Worm (Caenorhabditis elegans) whole organism, L3 larva: ENCODE measurements around the gene col-107.

Experiments
- R02D3.7 ChIP-seq: fragments of 150-350 bp; optimal IDR thresholded peaks from 2 replicates; lab custom pipeline; 2014; ENCODE audit warnings: missing biosample characterization, missing genetic modification characterization
- ZK546.5 ChIP-seq: sonication (generic microtip); optimal IDR thresholded peaks from 2 replicates; lab custom pipeline; 2017; ENCODE audit warnings: missing biosample characterization, missing genetic modification characterization
- aly-2 ChIP-seq: fragments of 150-350 bp; optimal IDR thresholded peaks from 2 replicates; lab custom pipeline; 2014; ENCODE audit warnings: missing biosample characterization, missing genetic modification characterization
- ama-1 ChIP-seq: fragments of 150-350 bp; optimal IDR thresholded peaks from 2 replicates; lab custom pipeline; 2018
- ceh-16 ChIP-seq: sonication (generic microtip); optimal IDR thresholded peaks from 2 replicates; lab custom pipeline; 2017; ENCODE audit warnings: missing biosample characterization, missing genetic modification characterization
- ceh-28 ChIP-seq: fragments of 150-350 bp; optimal IDR thresholded peaks from 2 replicates; lab custom pipeline; 2014; ENCODE audit warnings: missing biosample characterization, missing genetic modification reagents, missing genetic modification characterization
- ceh-82 ChIP-seq: fragments of 150-350 bp; optimal IDR thresholded peaks from 2 replicates; lab custom pipeline; 2014; ENCODE audit warnings: missing biosample characterization, missing genetic modification characterization
- ceh-9 ChIP-seq: sonication (generic microtip); optimal IDR thresholded peaks from 2 replicates; lab custom pipeline; 2018; ENCODE audit warnings: missing biosample characterization, missing genetic modification characterization
- daf-12 ChIP-seq: fragments of 150-350 bp; optimal IDR thresholded peaks from 2 replicates; lab custom pipeline; 2014; ENCODE audit warnings: missing biosample characterization, missing genetic modification reagents, missing genetic modification characterization
- egl-27 ChIP-seq: sonication (generic microtip); optimal IDR thresholded peaks from 4 replicates; lab custom pipeline; 2017; ENCODE audit warnings: missing biosample characterization, missing genetic modification reagents, missing genetic modification characterization
- egl-5 ChIP-seq: fragments of 150-350 bp; optimal IDR thresholded peaks from 2 replicates; lab custom pipeline; 2017; ENCODE audit warnings: missing biosample characterization, missing genetic modification reagents, missing genetic modification characterization, inconsistent platforms
- elt-1 ChIP-seq: fragments of 150-350 bp; optimal IDR thresholded peaks from 2 replicates; lab custom pipeline; 2014; ENCODE audit warnings: missing biosample characterization, missing genetic modification characterization
- elt-2 ChIP-seq: sonication (generic microtip); optimal IDR thresholded peaks from 2 replicates; lab custom pipeline; 2016; ENCODE audit warnings: missing genetic modification reagents, mild to moderate bottlenecking, missing genetic modification characterization, missing compliant biosample characterization
- elt-3 ChIP-seq, 3 experiments: fragments of 150-350 bp in 1 of 3; sonication (generic microtip) in 2 of 3; optimal IDR thresholded peaks; 2 replicates in 2 of 3; 4 replicates in 1 of 3; lab custom pipeline; 2014 to 2017; ENCODE audit warnings: missing biosample characterization in 3 of 3, missing genetic modification characterization in 3 of 3
- eor-1 ChIP-seq, 2 experiments: fragments of 150-350 bp; optimal IDR thresholded peaks; 2 replicates each; lab custom pipeline; 2014 to 2018; ENCODE audit warnings: missing biosample characterization in 2 of 2, missing genetic modification characterization in 2 of 2
- fkh-10 ChIP-seq: sonication (generic microtip); optimal IDR thresholded peaks from 2 replicates; lab custom pipeline; 2017; ENCODE audit warnings: missing biosample characterization, missing genetic modification reagents, missing genetic modification characterization
- fkh-2 ChIP-seq: fragments of 150-350 bp; optimal IDR thresholded peaks from 2 replicates; lab custom pipeline; 2014; ENCODE audit warnings: missing biosample characterization, missing genetic modification reagents, missing genetic modification characterization
- fos-1 ChIP-seq: fragments of 150-350 bp; optimal IDR thresholded peaks from 2 replicates; lab custom pipeline; 2014; ENCODE audit warnings: missing biosample characterization, missing genetic modification characterization
- hmg-11 ChIP-seq: sonication (generic microtip); optimal IDR thresholded peaks from 2 replicates; lab custom pipeline; 2016; ENCODE audit warnings: missing genetic modification characterization, missing compliant biosample characterization
- jun-1 ChIP-seq: fragments of 150-350 bp; optimal IDR thresholded peaks from 2 replicates; lab custom pipeline; 2014; ENCODE audit warnings: missing biosample characterization, missing genetic modification reagents, missing genetic modification characterization
- lin-15B ChIP-seq: fragments of 150-350 bp; optimal IDR thresholded peaks from 2 replicates; lab custom pipeline; 2014; ENCODE audit warnings: missing biosample characterization, missing genetic modification characterization
- lin-39 ChIP-seq: fragments of 150-350 bp; optimal IDR thresholded peaks from 2 replicates; lab custom pipeline; 2018; ENCODE audit warnings: missing biosample characterization, missing genetic modification reagents, missing genetic modification characterization
- lsy-12 ChIP-seq: sonication (generic microtip); optimal IDR thresholded peaks from 2 replicates; lab custom pipeline; 2016; ENCODE audit warnings: mild to moderate bottlenecking, missing genetic modification characterization, missing compliant biosample characterization
- mdl-1 ChIP-seq: fragments of 150-350 bp; optimal IDR thresholded peaks from 2 replicates; lab custom pipeline; 2014; ENCODE audit warnings: missing biosample characterization, missing genetic modification characterization
- mml-1 ChIP-seq: fragments of 150-350 bp; sonication (generic microtip); optimal IDR thresholded peaks from 3 replicates; lab custom pipeline; 2014; ENCODE audit warnings: missing biosample characterization, missing genetic modification characterization
- nfya-1 ChIP-seq: sonication (generic microtip); optimal IDR thresholded peaks from 2 replicates; lab custom pipeline; 2017; ENCODE audit warnings: missing genetic modification characterization, mild to moderate bottlenecking, missing compliant biosample characterization, antibody characterized with exemption, moderate library complexity; ENCODE audit not compliant: insufficient read depth
- nhr-12 ChIP-seq: fragments of 150-350 bp; optimal IDR thresholded peaks from 2 replicates; lab custom pipeline; 2014; ENCODE audit warnings: missing biosample characterization, missing genetic modification characterization
- nhr-23 ChIP-seq: fragments of 150-350 bp; optimal IDR thresholded peaks from 2 replicates; lab custom pipeline; 2014; ENCODE audit warnings: missing biosample characterization, missing genetic modification reagents, missing genetic modification characterization
- nhr-237 ChIP-seq: fragments of 150-350 bp; optimal IDR thresholded peaks from 2 replicates; lab custom pipeline; 2014; ENCODE audit warnings: missing biosample characterization, missing genetic modification characterization
- nhr-25 ChIP-seq: sonication (generic microtip); optimal IDR thresholded peaks from 2 replicates; lab custom pipeline; 2017; ENCODE audit warnings: missing biosample characterization, missing genetic modification characterization
- nhr-28 ChIP-seq: fragments of 150-350 bp; optimal IDR thresholded peaks from 2 replicates; lab custom pipeline; 2014; ENCODE audit warnings: missing biosample characterization, missing genetic modification characterization
- nhr-43 ChIP-seq: sonication (generic microtip); optimal IDR thresholded peaks from 2 replicates; lab custom pipeline; 2016; ENCODE audit warnings: mild to moderate bottlenecking, missing genetic modification characterization, missing compliant biosample characterization; ENCODE audit not compliant: poor library complexity, severe bottlenecking
- nhr-67 ChIP-seq: fragments of 150-350 bp; optimal IDR thresholded peaks from 2 replicates; lab custom pipeline; 2014; ENCODE audit warnings: missing biosample characterization, missing genetic modification characterization
- nhr-76 ChIP-seq: fragments of 150-350 bp; sonication (generic microtip); optimal IDR thresholded peaks from 5 replicates; lab custom pipeline; 2014; ENCODE audit warnings: missing biosample characterization, missing genetic modification characterization
- nhr-77 ChIP-seq: fragments of 150-350 bp; optimal IDR thresholded peaks from 2 replicates; lab custom pipeline; 2014; ENCODE audit warnings: missing biosample characterization, missing genetic modification characterization
- pha-4 ChIP-seq: fragments of 150-350 bp; optimal IDR thresholded peaks from 2 replicates; lab custom pipeline; 2014; ENCODE audit warnings: missing biosample characterization, missing genetic modification reagents, missing genetic modification characterization
- sea-2 ChIP-seq: fragments of 150-350 bp; sonication (generic microtip); optimal IDR thresholded peaks from 4 replicates; lab custom pipeline; 2014; ENCODE audit warnings: missing biosample characterization, missing genetic modification reagents, missing genetic modification characterization
- skn-1 ChIP-seq: fragments of 150-350 bp; optimal IDR thresholded peaks from 2 replicates; lab custom pipeline; 2014; ENCODE audit warnings: missing biosample characterization, missing genetic modification characterization
- snpc-4 ChIP-seq: fragments of 150-350 bp; optimal IDR thresholded peaks from 2 replicates; lab custom pipeline; 2014; ENCODE audit warnings: missing biosample characterization, missing genetic modification characterization
- tbx-2 ChIP-seq: sonication (generic microtip); optimal IDR thresholded peaks from 2 replicates; lab custom pipeline; 2016; ENCODE audit warnings: mild to moderate bottlenecking, missing genetic modification characterization, missing compliant biosample characterization
- unc-39 ChIP-seq: sonication (generic microtip); optimal IDR thresholded peaks from 4 replicates; lab custom pipeline; 2017; ENCODE audit warnings: missing biosample characterization, missing genetic modification characterization
- unc-62 ChIP-seq: fragments of 150-350 bp; sonication (generic microtip); optimal IDR thresholded peaks from 4 replicates; lab custom pipeline; 2014; ENCODE audit warnings: missing biosample characterization, missing genetic modification reagents, missing genetic modification characterization
- zag-1 ChIP-seq: fragments of 150-350 bp; optimal IDR thresholded peaks from 2 replicates; lab custom pipeline; 2014; ENCODE audit warnings: missing biosample characterization, missing genetic modification characterization
- ztf-11 ChIP-seq: fragments of 150-350 bp; optimal IDR thresholded peaks from 2 replicates; lab custom pipeline; 2014; ENCODE audit warnings: missing biosample characterization, missing genetic modification characterization
- ztf-4 ChIP-seq: fragments of 150-350 bp; optimal IDR thresholded peaks from 2 replicates; lab custom pipeline; 2014; ENCODE audit warnings: missing biosample characterization, missing genetic modification characterization

The col-107 gene

DNA sequence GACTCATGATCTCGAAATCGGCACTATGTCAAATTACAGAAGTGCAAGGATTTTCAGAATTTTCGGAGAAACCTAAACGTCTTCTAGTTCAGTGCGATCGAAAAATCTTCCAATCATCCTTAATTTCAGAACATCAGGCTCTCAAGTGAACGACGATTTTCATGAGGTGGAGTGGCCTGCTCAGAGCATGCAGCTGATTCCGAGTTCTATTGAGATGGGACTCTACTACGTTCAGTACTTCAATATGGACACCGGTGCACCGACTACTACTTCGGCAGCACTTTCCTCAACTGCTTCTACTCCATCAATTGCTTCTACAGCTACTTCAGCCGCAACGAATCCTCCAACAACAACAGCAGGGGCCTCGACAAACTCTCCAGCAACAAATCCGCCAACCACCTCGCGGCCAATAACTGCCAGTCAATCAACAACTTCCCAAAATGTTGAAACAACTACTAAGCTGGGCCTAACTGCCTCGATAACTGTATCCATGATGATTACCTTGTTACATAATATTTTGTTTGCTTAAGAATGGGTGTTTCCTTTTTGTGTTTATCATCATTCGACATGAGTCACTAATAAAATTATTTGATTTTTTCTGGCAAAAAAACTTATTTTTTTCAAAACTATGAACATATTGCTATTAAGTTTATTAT lies 15.1 kb downstream of the col-107 start, which contains the start of gene Y41D4B.15:
Y41D4B.15 (plus strand) TSS at position 606 of the 656 bp plus-strand sequence.
- TF ChIP-seq nhr-237 (tag; lab: Kevin White, UChicago), result no peak
- TF ChIP-seq ama-1 (lab: Kevin White, UChicago), result no peak
- TF ChIP-seq hmg-11 (tag; lab: Kevin White, UChicago), result no peak
- no peak for TF ChIP-seq mdl-1 (tag; lab: Kevin White, UChicago)

DNA sequence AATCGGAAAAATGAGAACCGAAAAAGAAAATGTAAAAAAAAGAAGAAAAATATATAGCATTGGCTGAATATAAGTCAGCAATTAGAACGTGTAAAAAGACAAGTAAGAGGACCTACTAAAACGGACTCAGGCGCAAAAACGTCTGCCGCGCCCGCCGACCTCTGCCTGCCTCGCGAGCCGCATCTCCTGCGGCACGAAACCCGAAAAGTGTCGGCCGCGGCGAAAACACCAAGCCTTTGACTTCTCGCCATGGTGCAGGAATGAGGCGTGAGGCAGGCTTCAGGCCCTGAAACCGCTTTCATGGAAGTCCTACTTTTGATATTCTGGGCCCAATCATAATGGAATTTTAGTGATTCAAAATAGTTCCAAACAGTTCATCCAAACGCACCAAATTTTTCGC lies 17.2 kb downstream of the col-107 start:
- no peak for TF ChIP-seq pha-4
- TF ChIP-seq eor-1 (tag; optimal IDR thresholded peaks at IDR 0.05; lab: Kevin White, UChicago), result no peak
- TF ChIP-seq nhr-76, result no peak
- TF ChIP-seq nhr-67, result no peak

DNA sequence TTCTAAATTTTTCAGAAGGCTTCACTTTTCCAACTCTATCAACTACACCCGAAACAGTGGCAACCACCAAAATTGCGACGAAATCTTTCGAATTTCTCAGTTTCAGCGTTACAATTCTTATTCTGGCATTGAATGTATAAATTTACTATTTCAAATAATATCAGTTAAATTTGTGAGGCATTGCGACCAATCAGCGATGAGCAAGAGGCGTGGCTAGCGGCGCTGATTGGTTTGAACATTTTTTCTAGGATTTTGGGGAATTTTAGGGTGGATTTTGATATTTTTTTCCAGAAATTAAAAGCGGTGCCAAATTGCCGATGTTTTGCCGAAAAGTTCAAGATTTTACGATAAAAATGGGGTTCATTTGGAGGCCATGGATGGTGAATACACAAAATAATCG lies 19.1 kb downstream of the col-107 start:
- no peak for TF ChIP-seq jun-1 (tag; lab: Kevin White, UChicago)
- TF ChIP-seq nfya-1 (tag; lab: Kevin White, UChicago), result peak; percentile 96

DNA sequence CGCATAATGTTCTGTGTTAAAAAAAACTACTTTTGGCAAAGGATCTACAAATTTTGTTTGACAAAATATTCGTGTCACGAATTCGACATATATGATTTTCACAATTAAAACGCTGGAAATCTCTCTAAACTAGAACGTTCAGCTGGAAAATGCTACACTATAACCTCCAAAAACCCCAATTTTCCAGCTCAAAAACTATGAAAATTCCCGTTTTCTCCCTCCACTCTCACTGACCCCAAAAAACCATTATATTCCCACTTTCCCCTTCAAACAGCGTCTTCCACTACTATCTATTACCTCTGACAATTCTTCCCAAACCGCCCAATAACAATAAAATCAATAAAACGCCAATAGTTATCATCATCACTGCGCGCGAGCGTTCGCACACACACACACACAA lies 28.2 kb downstream of the col-107 start, which contains the start of gene Y41D4B.14:
Y41D4B.14 (plus strand) TSS at position 301 of the 400 bp plus-strand sequence.
- TF ChIP-seq lin-39, result no peak
- TF ChIP-seq fkh-2, result no peak

DNA sequence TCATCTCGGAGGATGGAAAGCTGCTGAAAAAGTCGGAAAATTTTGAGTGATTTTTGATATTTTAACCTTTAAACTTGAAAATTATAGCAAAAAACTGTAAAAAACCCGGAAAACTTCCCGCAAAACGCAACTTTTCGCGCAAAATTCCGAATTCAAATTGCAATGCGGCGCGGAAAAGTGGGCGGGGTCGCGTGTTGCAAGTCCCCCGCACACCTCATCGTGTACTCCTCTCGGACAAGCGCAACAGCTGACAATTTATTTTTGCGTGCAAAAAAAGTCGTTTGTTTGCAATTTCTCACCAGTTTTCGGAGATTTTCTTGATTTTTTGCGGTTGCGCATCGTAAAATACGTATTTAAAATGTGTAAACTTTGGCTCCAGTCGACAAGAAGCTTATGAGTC lies 47.3 kb downstream of the col-107 start, which contains the start of gene npp-8:
npp-8 (minus strand) TSS at position 23 of the 400 bp plus-strand sequence.
- TF ChIP-seq lsy-12 (tag; lab: Kevin White, UChicago), result peak; percentile 86
- no peak for TF ChIP-seq eor-1 (tag; optimal IDR thresholded peaks at IDR 0.05; lab: Kevin White, UChicago)
- no peak for TF ChIP-seq unc-39 (tag; lab: Kevin White, UChicago)
- TF ChIP-seq zag-1, result no peak
- peak; percentile 52 for TF ChIP-seq ama-1 (lab: Kevin White, UChicago)
- no peak for TF ChIP-seq egl-5
- TF ChIP-seq ceh-82, result peak; percentile 16
- TF ChIP-seq egl-27, result peak; percentile 6
- no peak for TF ChIP-seq ZK546.5 (tag; lab: Kevin White, UChicago)
- TF ChIP-seq ceh-28 (tag; lab: Kevin White, UChicago), result peak; percentile 67
- peak; percentile 61 for TF ChIP-seq tbx-2 (tag; lab: Kevin White, UChicago)
- TF ChIP-seq nhr-23 (tag; lab: Kevin White, UChicago), result peak; percentile 77
- no peak for TF ChIP-seq aly-2
- TF ChIP-seq ztf-4 (tag; lab: Kevin White, UChicago), result no peak
- TF ChIP-seq elt-3 (tag; optimal IDR thresholded peaks at IDR 0.05; lab: Kevin White, UChicago), result no peak
- no peak for TF ChIP-seq nhr-43 (tag; lab: Kevin White, UChicago)
- no peak for TF ChIP-seq sea-2 (GFP tag; lab: Kevin White, UChicago)
- TF ChIP-seq lin-15B, result peak; percentile 84
- TF ChIP-seq nhr-25 (tag; lab: Kevin White, UChicago), result peak; percentile 74
- no peak for TF ChIP-seq fkh-10 (GFP tag; lab: Kevin White, UChicago)
- peak; percentile 64 for TF ChIP-seq elt-2 (tag; lab: Kevin White, UChicago)
- TF ChIP-seq daf-12 (tag; lab: Kevin White, UChicago), result no peak
- TF ChIP-seq nhr-76, result no peak
- TF ChIP-seq elt-1 (tag; lab: Kevin White, UChicago), result no peak
- no peak for TF ChIP-seq nhr-237 (tag; lab: Kevin White, UChicago)
- TF ChIP-seq nhr-12, result no peak
- no peak for TF ChIP-seq nhr-77 (tag; lab: Kevin White, UChicago)
- TF ChIP-seq mml-1 (tag; lab: Kevin White, UChicago), result no peak
- peak; percentile 84 for TF ChIP-seq pha-4
- TF ChIP-seq hmg-11 (tag; lab: Kevin White, UChicago), result peak; percentile 93
- peak; percentile 73 for TF ChIP-seq skn-1 (tag; lab: Kevin White, UChicago)
- TF ChIP-seq ceh-16 (tag; lab: Kevin White, UChicago), result peak; percentile 31
- TF ChIP-seq ztf-11, result no peak
- TF ChIP-seq nhr-67, result no peak
- no peak for TF ChIP-seq ceh-9 (tag; lab: Kevin White, UChicago)
- TF ChIP-seq fos-1 (tag; lab: Kevin White, UChicago), result peak; percentile 4
- peak; percentile 55 for TF ChIP-seq R02D3.7
- TF ChIP-seq snpc-4 (tag; lab: Kevin White, UChicago), result peak; percentile 61
- no peak for TF ChIP-seq unc-62 (GFP tag; lab: Kevin White, UChicago)
- TF ChIP-seq nfya-1 (tag; lab: Kevin White, UChicago), result peak; percentile 82
- TF ChIP-seq jun-1 (tag; lab: Kevin White, UChicago), result peak; percentile 33
- TF ChIP-seq nhr-28, result no peak
